Worm (Caenorhabditis elegans) whole organism, L1 larva: ENCODE data around the gene C06C3.4.

Source experiments
- F16B12.6 ChIP-seq: fragments of 150-350 bp; optimal IDR thresholded peaks from 2 replicates; lab custom pipeline; 2014; ENCODE audit warnings: missing biosample characterization, missing genetic modification characterization
- aly-2 ChIP-seq: fragments of 150-350 bp; optimal IDR thresholded peaks from 2 replicates; lab custom pipeline; 2014; ENCODE audit warnings: missing biosample characterization, missing genetic modification characterization
- ceh-82 ChIP-seq, 3 experiments: fragments of 150-350 bp in 1 of 3; sonication (generic microtip) in 2 of 3; optimal IDR thresholded peaks; 2 replicates each; lab custom pipeline; 2014 to 2017; ENCODE audit warnings: missing biosample characterization in 3 of 3, missing genetic modification characterization in 3 of 3
- ceh-88 ChIP-seq: fragments of 200-800 bp; sonication (Bioruptor generic); IDR thresholded peaks from 2 replicates; pipeline ENCODE4 v1.3.6; 2022; ENCODE audit warnings: missing genetic modification characterization, missing compliant biosample characterization
- ceh-90 ChIP-seq: sonication (generic microtip); optimal IDR thresholded peaks from 2 replicates; lab custom pipeline; 2016; ENCODE audit warnings: missing genetic modification characterization, missing compliant biosample characterization
- dsc-1 ChIP-seq: sonication (generic microtip); optimal IDR thresholded peaks from 2 replicates; lab custom pipeline; 2016; ENCODE audit warnings: mild to moderate bottlenecking, missing genetic modification characterization, missing compliant biosample characterization
- efl-1 ChIP-seq, 4 experiments: fragments of 150-350 bp; optimal IDR thresholded peaks in 3 of 4; peaks in 1 of 4; 1 replicate in 1 of 4; 2 replicates in 3 of 4; lab custom pipeline; 2014; ENCODE audit warnings: missing biosample characterization in 2 of 4, missing genetic modification characterization in 2 of 4, missing genetic modification reagents in 2 of 4
- egl-27 ChIP-seq, 2 experiments: fragments of 150-350 bp in 1 of 2; sonication (generic microtip); optimal IDR thresholded peaks; 3 replicates each; lab custom pipeline; 2017 to 2018; ENCODE audit warnings: missing biosample characterization in 2 of 2, missing genetic modification characterization in 2 of 2, missing genetic modification reagents in 2 of 2
- elt-2 ChIP-seq: sonication (generic microtip); optimal IDR thresholded peaks from 2 replicates; lab custom pipeline; 2016; ENCODE audit warnings: missing genetic modification characterization, mild to moderate bottlenecking, inconsistent platforms, missing compliant biosample characterization, missing genetic modification reagents
- fkh-10 ChIP-seq: sonication (generic microtip); optimal IDR thresholded peaks from 2 replicates; lab custom pipeline; 2017; ENCODE audit warnings: missing biosample characterization, missing genetic modification reagents, missing genetic modification characterization
- fkh-4 ChIP-seq: sonication (generic microtip); optimal IDR thresholded peaks from 2 replicates; lab custom pipeline; 2016; ENCODE audit warnings: missing compliant biosample characterization, missing genetic modification characterization, borderline replicate concordance
- fos-1 ChIP-seq: fragments of 150-350 bp; optimal IDR thresholded peaks from 2 replicates; lab custom pipeline; 2014; ENCODE audit warnings: missing biosample characterization, missing genetic modification characterization
- hlh-4 ChIP-seq: sonication (generic microtip); optimal IDR thresholded peaks from 2 replicates; lab custom pipeline; 2016; ENCODE audit warnings: mild to moderate bottlenecking, missing genetic modification characterization, missing compliant biosample characterization
- hpl-2 ChIP-seq: fragments of 150-350 bp; optimal IDR thresholded peaks from 2 replicates; lab custom pipeline; 2014; ENCODE audit warnings: missing biosample characterization, missing genetic modification reagents, missing genetic modification characterization
- isw-1 ChIP-seq: fragments of 200-800 bp; sonication (Bioruptor generic); IDR thresholded peaks from 2 replicates; pipeline ENCODE4 v1.3.6; 2022; ENCODE audit warnings: missing genetic modification characterization, missing compliant biosample characterization
- lin-13 ChIP-seq: fragments of 150-350 bp; optimal IDR thresholded peaks from 2 replicates; lab custom pipeline; 2014; ENCODE audit warnings: missing biosample characterization, missing genetic modification reagents, missing genetic modification characterization
- lin-14 ChIP-seq: fragments of 200-800 bp; sonication (Bioruptor generic); optimal IDR thresholded peaks from 2 replicates; lab custom pipeline; 2018; ENCODE audit warnings: mild to moderate bottlenecking, missing genetic modification characterization, moderate library complexity, missing compliant biosample characterization
- lsy-2 ChIP-seq, 2 experiments: fragments of 150-350 bp; optimal IDR thresholded peaks; 2 replicates each; lab custom pipeline; 2014; ENCODE audit warnings: missing biosample characterization in 2 of 2, missing genetic modification characterization in 2 of 2
- mab-9 ChIP-seq: fragments of 200-800 bp; sonication (Bioruptor generic); IDR thresholded peaks from 2 replicates; pipeline ENCODE4 v1.3.6; 2022; ENCODE audit warnings: missing genetic modification reagents, missing genetic modification characterization, missing compliant biosample characterization
- mef-2 ChIP-seq: fragments of 150-350 bp; optimal IDR thresholded peaks from 2 replicates; lab custom pipeline; 2014; ENCODE audit warnings: missing biosample characterization, missing genetic modification characterization
- mep-1 ChIP-seq: fragments of 150-350 bp; optimal IDR thresholded peaks from 2 replicates; lab custom pipeline; 2014; ENCODE audit warnings: missing biosample characterization, missing genetic modification characterization
- nhr-11 ChIP-seq: fragments of 150-350 bp; optimal IDR thresholded peaks from 2 replicates; lab custom pipeline; 2014; ENCODE audit warnings: missing biosample characterization, missing genetic modification characterization
- nhr-12 ChIP-seq: sonication (generic microtip); optimal IDR thresholded peaks from 2 replicates; lab custom pipeline; 2017; ENCODE audit warnings: missing biosample characterization, missing genetic modification characterization
- nhr-19 ChIP-seq: fragments of 200-800 bp; sonication (Bioruptor generic); conservative IDR thresholded peaks from 2 replicates; pipeline ENCODE4 v1.3.6; 2022; ENCODE audit warnings: missing genetic modification characterization, missing compliant biosample characterization
- nhr-28 ChIP-seq: fragments of 150-350 bp; optimal IDR thresholded peaks from 2 replicates; lab custom pipeline; 2014; ENCODE audit warnings: missing biosample characterization, missing genetic modification characterization
- nhr-47 ChIP-seq: sonication (generic microtip); optimal IDR thresholded peaks from 2 replicates; lab custom pipeline; 2016; ENCODE audit warnings: mild to moderate bottlenecking, missing genetic modification characterization, moderate library complexity, missing compliant biosample characterization
- nhr-71 ChIP-seq: sonication (generic microtip); optimal IDR thresholded peaks from 2 replicates; lab custom pipeline; 2016; ENCODE audit warnings: mild to moderate bottlenecking, missing genetic modification characterization, moderate library complexity, missing compliant biosample characterization
- nhr-76 ChIP-seq: sonication (generic microtip); optimal IDR thresholded peaks from 2 replicates; lab custom pipeline; 2017; ENCODE audit warnings: missing biosample characterization, missing genetic modification characterization
- nhr-77 ChIP-seq: fragments of 150-350 bp; optimal IDR thresholded peaks from 2 replicates; lab custom pipeline; 2014; ENCODE audit warnings: missing biosample characterization, missing genetic modification characterization
- pag-3 ChIP-seq: sonication (generic microtip); optimal IDR thresholded peaks from 2 replicates; lab custom pipeline; 2017; ENCODE audit warnings: missing genetic modification characterization, mild to moderate bottlenecking, missing compliant biosample characterization, antibody characterized with exemption, borderline replicate concordance; ENCODE audit not compliant: insufficient read depth
- pax-3 ChIP-seq: fragments of 200-800 bp; sonication (Bioruptor generic); optimal IDR thresholded peaks from 2 replicates; lab custom pipeline; 2018; ENCODE audit warnings: mild to moderate bottlenecking, missing genetic modification characterization, moderate library complexity, missing compliant biosample characterization
- rnt-1 ChIP-seq: sonication (generic microtip); optimal IDR thresholded peaks from 2 replicates; lab custom pipeline; 2016; ENCODE audit warnings: mild to moderate bottlenecking, missing genetic modification characterization, moderate library complexity, missing compliant biosample characterization
- sox-4 ChIP-seq: sonication (generic microtip); optimal IDR thresholded peaks from 2 replicates; lab custom pipeline; 2016; ENCODE audit warnings: missing genetic modification characterization, missing compliant biosample characterization
- sup-37 ChIP-seq: fragments of 200-800 bp; sonication (Bioruptor generic); optimal IDR thresholded peaks from 2 replicates; lab custom pipeline; 2018; ENCODE audit warnings: mild to moderate bottlenecking, missing genetic modification characterization, missing compliant biosample characterization
- swsn-7 ChIP-seq: sonication (generic microtip); optimal IDR thresholded peaks from 2 replicates; lab custom pipeline; 2016; ENCODE audit warnings: missing genetic modification characterization, missing compliant biosample characterization
- tlp-1 ChIP-seq: fragments of 150-350 bp; optimal IDR thresholded peaks from 2 replicates; lab custom pipeline; 2014; ENCODE audit warnings: missing biosample characterization, missing genetic modification characterization
- unc-30 ChIP-seq: sonication (generic microtip); optimal IDR thresholded peaks from 2 replicates; lab custom pipeline; 2017; ENCODE audit warnings: missing biosample characterization, missing genetic modification characterization
- unc-86 ChIP-seq: sonication (generic microtip); optimal IDR thresholded peaks from 2 replicates; lab custom pipeline; 2016; ENCODE audit warnings: missing genetic modification characterization, missing compliant biosample characterization
- zag-1 ChIP-seq: fragments of 150-350 bp; optimal IDR thresholded peaks from 2 replicates; lab custom pipeline; 2014; ENCODE audit warnings: missing biosample characterization, missing genetic modification characterization
- ztf-4 ChIP-seq: fragments of 150-350 bp; optimal IDR thresholded peaks from 2 replicates; lab custom pipeline; 2014; ENCODE audit warnings: missing biosample characterization, missing genetic modification characterization

C06C3.4 gene

DNA sequence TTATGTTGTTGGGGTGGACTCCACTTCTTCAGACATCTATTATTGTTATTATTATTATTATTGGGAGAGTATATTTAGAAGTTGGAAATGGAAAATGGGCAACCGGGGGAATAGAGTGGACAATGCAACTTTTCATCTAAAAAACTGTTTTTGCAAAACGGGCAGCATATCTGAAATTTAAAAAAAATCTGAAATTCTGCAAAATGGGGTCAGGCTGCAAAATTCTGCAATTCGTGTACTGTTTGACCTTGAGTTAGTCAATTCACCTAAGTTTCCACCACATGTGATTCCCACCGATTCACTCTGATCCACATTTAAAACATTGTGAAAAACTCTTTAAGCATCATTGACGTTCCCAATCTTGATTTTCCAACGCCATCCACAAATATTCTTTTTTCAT is at the start of gene C06C3.4:
Gene C06C3.4, plus strand, starts transcription at position 301 of the 400 bp plus-strand sequence.
- no peak for TF ChIP-seq swsn-7 (tag; lab: Kevin White, UChicago)
- TF ChIP-seq, all 84 proteins: peak for 0

DNA sequence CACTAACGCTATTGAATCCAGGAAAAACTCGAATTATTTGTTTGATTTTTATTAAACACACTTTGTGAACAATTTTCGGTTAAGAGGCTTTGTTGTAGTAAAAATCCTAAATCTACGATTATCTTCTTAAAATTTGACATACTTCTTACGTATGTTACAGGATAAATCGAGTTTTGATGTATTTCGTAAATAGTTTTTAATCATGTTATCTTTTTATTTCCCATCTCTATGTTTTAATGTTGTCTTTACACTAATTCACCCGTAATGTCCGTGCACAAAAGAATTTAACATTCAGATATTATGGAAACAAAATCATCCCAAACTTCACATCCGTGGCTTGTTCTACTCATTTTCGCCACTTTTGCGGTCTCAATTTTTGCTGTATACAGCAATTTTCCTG is 49.4 kb upstream of the C06C3.4 start, which contains the start of gene egli-1:
Gene egli-1, plus strand, starts transcription at position 301 of the 400 bp plus-strand sequence.
- no peak for TF ChIP-seq nhr-76 (tag; lab: Kevin White, UChicago)
- TF ChIP-seq tlp-1: no peak
- no peak for TF ChIP-seq fos-1 (tag; lab: Kevin White, UChicago)
- TF ChIP-seq pax-3 (tag; lab: Kevin White, UChicago): no peak
- no peak for TF ChIP-seq lsy-2 (tag; optimal IDR thresholded peaks at IDR 0.05; lab: Kevin White, UChicago)
- TF ChIP-seq dsc-1 (tag; lab: Kevin White, UChicago): peak; percentile 18
- no peak for TF ChIP-seq hpl-2

DNA sequence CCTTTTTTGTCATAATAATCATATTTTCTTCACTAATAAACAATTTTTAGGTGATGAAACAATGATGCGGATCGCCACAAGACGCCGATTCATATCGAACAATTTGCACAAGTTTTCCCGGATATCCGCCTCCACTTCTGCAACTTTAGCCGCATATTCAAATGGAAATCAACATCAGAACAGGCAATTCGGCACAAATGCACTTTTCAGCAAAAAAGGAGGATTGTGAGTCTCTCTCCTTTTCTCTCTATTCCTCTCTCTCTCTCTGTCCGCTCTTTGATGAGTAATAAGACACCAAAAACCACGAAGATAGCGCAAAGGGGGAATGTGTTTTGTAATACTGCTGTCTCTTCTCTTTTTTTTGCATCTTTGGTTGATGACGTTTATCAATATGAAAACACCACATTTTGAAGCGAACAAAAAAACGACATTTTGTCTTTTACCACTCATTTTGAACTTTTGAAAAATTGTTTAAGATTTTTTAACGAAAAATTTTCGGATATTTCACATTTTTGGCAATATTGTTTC is 48.2 kb upstream of the C06C3.4 start, which contains the start of gene eat-3:
Gene eat-3, plus strand, starts transcription at position 51 of the 528 bp plus-strand sequence.
- TF ChIP-seq ceh-82 (tag; optimal IDR thresholded peaks at IDR 0.05; lab: Kevin White, UChicago) (no peak), fkh-4 (tag; lab: Kevin White, UChicago) (no peak), sup-37 (GFP tag; lab: Kevin White, UChicago) (no peak), rnt-1 (tag; lab: Kevin White, UChicago) (no peak), elt-2 (tag; lab: Kevin White, UChicago) (no peak), zag-1 (tag; lab: Kevin White, UChicago) (no peak), nhr-19 (GFP tag; lab: Robert Waterston, UW) (no peak), unc-86 (no peak), nhr-71 (peak; percentile 27), mep-1 (tag; lab: Kevin White, UChicago) (peak; percentile 19), isw-1 (no peak), nhr-12 (tag; lab: Kevin White, UChicago) (no peak), lsy-2 (tag; optimal IDR thresholded peaks at IDR 0.05; lab: Kevin White, UChicago) (peak in 1 of 2 experiments; percentile 40), lin-14 (GFP tag; lab: Kevin White, UChicago) (peak; percentile 56), efl-1 (optimal IDR thresholded peaks at IDR 0.05; lab: Kevin White, UChicago) (no peak), efl-1 (GFP tag; optimal IDR thresholded peaks at IDR 0.05 in 1 of 2; lab: Kevin White, UChicago) (peak in 1 of 2 experiments; percentile 7)

DNA sequence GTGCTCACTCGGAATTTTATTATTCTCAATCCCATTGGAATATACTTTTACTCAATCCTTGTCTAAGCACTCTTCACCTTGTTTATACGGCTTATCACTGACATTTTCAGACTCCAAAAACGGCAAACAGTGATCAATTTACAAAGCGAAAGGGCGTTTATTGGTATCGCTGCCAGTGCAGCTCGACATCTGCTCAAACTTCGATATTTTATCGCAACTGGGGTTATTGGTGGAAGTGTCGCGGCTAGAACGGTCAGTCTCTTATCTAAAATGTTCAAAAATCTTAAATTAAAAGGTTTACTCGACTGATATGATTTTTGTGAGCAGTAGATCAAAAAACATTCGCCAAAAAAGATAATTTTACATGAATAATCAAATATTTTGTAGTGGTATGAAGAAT is 47.5 kb upstream of the C06C3.4 start:
- TF ChIP-seq ceh-90 (tag; lab: Kevin White, UChicago) (no peak), fkh-10 (no peak), elt-2 (tag; lab: Kevin White, UChicago) (peak; percentile 20)
- TF ChIP-seq, all 84 proteins: peak for 1

ce11 chrII:9329474-9329873 is 43.6 kb upstream of the C06C3.4 start, which contains the start of gene wbp-2:
Gene wbp-2 (plus strand): TSS chrII:9329774.
- no peak for TF ChIP-seq aly-2 (tag; lab: Kevin White, UChicago)
- TF ChIP-seq sox-4 (tag; lab: Kevin White, UChicago): no peak
- TF ChIP-seq pag-3: no peak
- TF ChIP-seq nhr-77 (tag; lab: Kevin White, UChicago): no peak
- no peak for TF ChIP-seq egl-27 (tag; optimal IDR thresholded peaks at IDR 0.05; lab: Kevin White, UChicago)
- TF ChIP-seq hpl-2: no peak
- no peak for TF ChIP-seq nhr-28 (tag; lab: Kevin White, UChicago)
- TF ChIP-seq ceh-88 (GFP tag; lab: Robert Waterston, UW): no peak
- no peak for TF ChIP-seq nhr-71

DNA sequence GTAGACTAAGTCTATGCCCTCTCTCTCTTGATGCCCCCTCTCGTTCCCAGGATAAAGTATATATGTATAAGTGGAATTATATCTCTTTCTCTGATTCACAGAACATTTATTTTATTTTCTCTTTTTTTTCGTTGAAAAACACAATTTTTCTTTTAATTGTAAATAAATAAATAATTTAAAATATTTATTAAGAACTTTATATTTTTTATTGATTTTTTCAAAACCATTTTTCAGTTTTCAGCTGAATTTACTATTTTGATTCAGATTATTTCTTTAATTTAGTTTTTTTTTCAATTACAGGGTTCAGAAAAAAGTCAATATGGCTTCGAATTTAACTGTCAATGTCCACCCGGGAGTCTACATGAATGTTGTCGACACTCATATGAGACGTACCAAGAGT is 41.7 kb upstream of the C06C3.4 start, which contains the start of gene eif-3.F:
Gene eif-3.F, plus strand, starts transcription at position 301 of the 400 bp plus-strand sequence.
- TF ChIP-seq ztf-4 (tag; lab: Kevin White, UChicago): no peak
- no peak for TF ChIP-seq unc-30 (tag; lab: Kevin White, UChicago)
- TF ChIP-seq nhr-47: no peak
- TF ChIP-seq elt-2 (tag; lab: Kevin White, UChicago): no peak
- no peak for TF ChIP-seq egl-27 (tag; optimal IDR thresholded peaks at IDR 0.05; lab: Kevin White, UChicago)
- no peak for TF ChIP-seq mab-9 (GFP tag; lab: Robert Waterston, UW)
- no peak for TF ChIP-seq efl-1 (optimal IDR thresholded peaks at IDR 0.05; lab: Kevin White, UChicago)
- no peak for TF ChIP-seq efl-1 (GFP tag; optimal IDR thresholded peaks at IDR 0.05 in 1 of 2; lab: Kevin White, UChicago)
- no peak for TF ChIP-seq nhr-19 (GFP tag; lab: Robert Waterston, UW)
- TF ChIP-seq isw-1: no peak
- no peak for TF ChIP-seq mef-2 (tag; lab: Kevin White, UChicago)
- TF ChIP-seq nhr-11 (tag; lab: Kevin White, UChicago): no peak
- no peak for TF ChIP-seq lin-13 (GFP tag; lab: Kevin White, UChicago)
- no peak for TF ChIP-seq hlh-4 (tag; lab: Kevin White, UChicago)
- no peak for TF ChIP-seq F16B12.6 (tag; lab: Kevin White, UChicago)
